Worm (Caenorhabditis elegans) whole organism, L2 larva: ENCODE measurements around the gene twk-16.
A peak's percentile ranks its signal among the peaks of the same experiment; 100 is the strongest.

Source experiments
- C34F6.9 ChIP-seq: fragments of 150-350 bp; optimal IDR thresholded peaks from 2 replicates; lab custom pipeline; 2014; ENCODE audit warnings: missing biosample characterization, missing genetic modification characterization
- F13H6.1 ChIP-seq: sonication (generic microtip); optimal IDR thresholded peaks from 2 replicates; lab custom pipeline; 2016; ENCODE audit warnings: missing genetic modification characterization, missing compliant biosample characterization
- R02D3.7 ChIP-seq: fragments of 150-350 bp; optimal IDR thresholded peaks from 2 replicates; lab custom pipeline; 2014; ENCODE audit warnings: missing biosample characterization, missing genetic modification characterization
- Y55F3AM.14 ChIP-seq: fragments of 200-800 bp; sonication (Bioruptor generic); optimal IDR thresholded peaks from 2 replicates; lab custom pipeline; 2018; ENCODE audit warnings: mild to moderate bottlenecking, missing genetic modification characterization, missing compliant biosample characterization
- ZK546.5 ChIP-seq: sonication (generic microtip); optimal IDR thresholded peaks from 2 replicates; lab custom pipeline; 2017; ENCODE audit warnings: missing biosample characterization, missing genetic modification characterization
- blmp-1 ChIP-seq: sonication (generic microtip); optimal IDR thresholded peaks from 2 replicates; lab custom pipeline; 2017; ENCODE audit warnings: missing genetic modification characterization, mild to moderate bottlenecking, missing compliant biosample characterization, antibody characterized with exemption, moderate library complexity; ENCODE audit not compliant: insufficient read depth
- ceh-16 ChIP-seq: fragments of 150-350 bp; optimal IDR thresholded peaks from 2 replicates; lab custom pipeline; 2014; ENCODE audit warnings: missing biosample characterization, missing genetic modification characterization
- ceh-82 ChIP-seq: fragments of 150-350 bp; optimal IDR thresholded peaks from 2 replicates; lab custom pipeline; 2014; ENCODE audit warnings: missing biosample characterization, missing genetic modification characterization
- crh-2 ChIP-seq: sonication (generic microtip); optimal IDR thresholded peaks from 2 replicates; lab custom pipeline; 2017; ENCODE audit warnings: missing biosample characterization, missing genetic modification characterization
- egl-27 ChIP-seq: sonication (generic microtip); optimal IDR thresholded peaks from 3 replicates; lab custom pipeline; 2017; ENCODE audit warnings: missing biosample characterization, missing genetic modification reagents, missing genetic modification characterization
- fos-1 ChIP-seq: fragments of 150-350 bp; optimal IDR thresholded peaks from 2 replicates; lab custom pipeline; 2014; ENCODE audit warnings: missing biosample characterization, missing genetic modification characterization
- lin-11 ChIP-seq: fragments of 150-350 bp; sonication (generic microtip); optimal IDR thresholded peaks from 2 replicates; lab custom pipeline; 2014; ENCODE audit warnings: missing biosample characterization, missing genetic modification characterization, inconsistent platforms, mixed read lengths
- lin-13 ChIP-seq: fragments of 150-350 bp; optimal IDR thresholded peaks from 2 replicates; lab custom pipeline; 2014; ENCODE audit warnings: missing biosample characterization, missing genetic modification reagents, missing genetic modification characterization
- lsy-2 ChIP-seq, 2 experiments: fragments of 150-350 bp in 1 of 2; sonication (generic microtip) in 1 of 2; optimal IDR thresholded peaks; 2 replicates each; lab custom pipeline; 2014 to 2017; ENCODE audit warnings: missing biosample characterization in 2 of 2, missing genetic modification characterization in 2 of 2
- mab-5 ChIP-seq: fragments of 150-350 bp; optimal IDR thresholded peaks from 2 replicates; lab custom pipeline; 2014; ENCODE audit warnings: missing biosample characterization, missing genetic modification characterization
- mbf-1 ChIP-seq: sonication (generic microtip); optimal IDR thresholded peaks from 2 replicates; lab custom pipeline; 2017; ENCODE audit warnings: missing biosample characterization, missing genetic modification characterization
- mdl-1 ChIP-seq, 2 experiments: fragments of 150-350 bp in 1 of 2; sonication (generic microtip) in 1 of 2; optimal IDR thresholded peaks; 2 replicates each; lab custom pipeline; 2017; ENCODE audit warnings: missing biosample characterization in 2 of 2, missing genetic modification characterization in 2 of 2
- nhr-10 ChIP-seq: sonication (generic microtip); optimal IDR thresholded peaks from 2 replicates; lab custom pipeline; 2017; ENCODE audit warnings: missing biosample characterization, missing genetic modification characterization
- nhr-12 ChIP-seq: fragments of 150-350 bp; optimal IDR thresholded peaks from 2 replicates; lab custom pipeline; 2014; ENCODE audit warnings: missing biosample characterization, missing genetic modification characterization
- nhr-129 ChIP-seq: fragments of 150-350 bp; optimal IDR thresholded peaks from 2 replicates; lab custom pipeline; 2014; ENCODE audit warnings: missing biosample characterization, missing genetic modification characterization
- nhr-21 ChIP-seq: fragments of 150-350 bp; optimal IDR thresholded peaks from 2 replicates; lab custom pipeline; 2014; ENCODE audit warnings: missing biosample characterization, missing genetic modification characterization
- nhr-25 ChIP-seq: fragments of 150-350 bp; sonication (generic microtip); optimal IDR thresholded peaks from 3 replicates; lab custom pipeline; 2014; ENCODE audit warnings: missing biosample characterization, missing genetic modification characterization
- peb-1 ChIP-seq: fragments of 150-350 bp; optimal IDR thresholded peaks from 2 replicates; lab custom pipeline; 2014; ENCODE audit warnings: missing biosample characterization, missing genetic modification characterization
- sem-4 ChIP-seq: fragments of 150-350 bp; optimal IDR thresholded peaks from 2 replicates; lab custom pipeline; 2014; ENCODE audit warnings: missing biosample characterization, missing genetic modification reagents, missing genetic modification characterization
- sma-3 ChIP-seq: sonication (generic microtip); optimal IDR thresholded peaks from 2 replicates; lab custom pipeline; 2016; ENCODE audit warnings: missing genetic modification reagents, missing genetic modification characterization, missing compliant biosample characterization
- sma-9 ChIP-seq, 2 experiments: fragments of 150-350 bp in 1 of 2; sonication (generic microtip) in 1 of 2; optimal IDR thresholded peaks; 2 replicates each; lab custom pipeline; 2014 to 2016; ENCODE audit warnings: missing genetic modification characterization in 2 of 2, mild to moderate bottlenecking in 1 of 2, missing biosample characterization in 1 of 2, missing compliant biosample characterization in 1 of 2, missing genetic modification reagents in 1 of 2, moderate library complexity in 1 of 2
- unc-55 ChIP-seq: fragments of 150-350 bp; sonication (generic microtip); optimal IDR thresholded peaks from 3 replicates; lab custom pipeline; 2014; ENCODE audit warnings: missing biosample characterization, missing genetic modification reagents, missing genetic modification characterization
- unc-62 ChIP-seq: fragments of 150-350 bp; optimal IDR thresholded peaks from 2 replicates; lab custom pipeline; 2014; ENCODE audit warnings: missing biosample characterization, missing genetic modification reagents, missing genetic modification characterization
- zag-1 ChIP-seq: fragments of 150-350 bp; optimal IDR thresholded peaks from 2 replicates; lab custom pipeline; 2014; ENCODE audit warnings: missing biosample characterization, missing genetic modification characterization
- ztf-1 ChIP-seq: fragments of 200-800 bp; sonication (Bioruptor generic); conservative IDR thresholded peaks from 2 replicates; pipeline ENCODE4 v1.3.6; 2022; ENCODE audit warnings: missing genetic modification characterization, missing compliant biosample characterization
- ztf-11 ChIP-seq: sonication (generic microtip); optimal IDR thresholded peaks from 2 replicates; lab custom pipeline; 2017; ENCODE audit warnings: missing biosample characterization, missing genetic modification characterization
- ztf-4 ChIP-seq: fragments of 150-350 bp; optimal IDR thresholded peaks from 2 replicates; lab custom pipeline; 2014; ENCODE audit warnings: missing biosample characterization, missing genetic modification characterization

Gene twk-16

DNA sequence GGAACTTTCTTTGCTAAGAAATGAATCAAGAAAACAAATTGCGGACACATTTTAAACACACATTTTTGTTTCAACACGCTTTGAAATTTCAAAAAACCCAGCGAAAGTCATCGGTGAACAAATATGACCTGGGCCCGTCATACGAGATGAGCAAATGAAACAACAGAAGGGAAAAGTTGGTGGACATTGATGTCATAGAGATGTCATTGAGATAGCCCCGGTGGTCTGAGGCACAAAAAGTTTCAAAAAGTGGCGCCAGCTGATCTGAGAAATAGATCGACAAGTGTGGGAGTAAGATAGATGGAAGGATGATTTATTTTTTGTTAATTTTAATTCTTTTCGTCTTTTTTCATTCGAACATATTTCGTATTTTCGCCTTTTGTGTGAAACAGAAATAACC, 32.2 kb upstream of the twk-16 start:
- TF ChIP-seq peb-1 (tag; lab: Kevin White, UChicago), result no peak
- no peak for TF ChIP-seq nhr-21 (tag; lab: Kevin White, UChicago)
- no peak for TF ChIP-seq sem-4 (tag; lab: Kevin White, UChicago)
- TF ChIP-seq unc-62 (GFP tag; lab: Kevin White, UChicago), result no peak
- no peak for TF ChIP-seq nhr-25
- TF ChIP-seq egl-27 (tag; lab: Kevin White, UChicago), result no peak
- TF ChIP-seq ztf-4, result no peak
- no peak for TF ChIP-seq Y55F3AM.14 (GFP tag; lab: Kevin White, UChicago)
- no peak for TF ChIP-seq ZK546.5 (tag; lab: Kevin White, UChicago)

DNA sequence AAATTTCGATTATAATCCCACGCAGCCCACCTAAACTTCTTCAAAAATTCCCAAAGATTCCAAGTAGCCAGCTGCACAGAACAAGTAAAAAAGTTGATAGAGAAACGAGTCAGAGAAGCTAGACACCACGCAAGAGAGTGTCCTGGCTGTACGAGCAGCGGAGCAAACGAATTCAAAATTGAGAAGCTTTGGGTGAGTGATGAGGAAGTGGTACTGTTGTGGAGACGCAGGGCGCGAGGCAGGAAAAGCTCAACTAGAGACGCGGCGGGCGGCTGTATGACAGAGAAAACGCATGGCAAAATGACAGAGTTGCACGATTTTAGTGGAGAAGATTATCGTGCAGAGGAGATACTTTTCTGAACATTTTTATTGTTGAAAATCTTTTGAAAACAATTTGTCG, 31.7 kb upstream of the twk-16 start:
- no peak for TF ChIP-seq ztf-11
- TF ChIP-seq egl-27 (tag; lab: Kevin White, UChicago), result peak; percentile 56
- peak; percentile 78 for TF ChIP-seq unc-55 (GFP tag; lab: Kevin White, UChicago)
- TF ChIP-seq mab-5 (tag; lab: Kevin White, UChicago), result peak; percentile 41
- no peak for TF ChIP-seq sma-3
- peak; percentile 78 for TF ChIP-seq nhr-129 (tag; lab: Kevin White, UChicago)
- TF ChIP-seq mbf-1 (tag; lab: Kevin White, UChicago), result no peak
- peak; percentile 37 to 46 for TF ChIP-seq mdl-1 (tag; optimal IDR thresholded peaks at IDR 0.05; lab: Kevin White, UChicago)
- TF ChIP-seq zag-1 (tag; lab: Kevin White, UChicago), result peak; percentile 28
- TF ChIP-seq fos-1 (tag; lab: Kevin White, UChicago), result peak; percentile 70
- peak; percentile 58 for TF ChIP-seq C34F6.9 (tag; lab: Kevin White, UChicago)
- no peak for TF ChIP-seq ceh-82 (tag; lab: Kevin White, UChicago)
- TF ChIP-seq ztf-4, result no peak
- TF ChIP-seq lin-11, result peak; percentile 47
- peak in 1 of 2 experiments; percentile 60 for TF ChIP-seq lsy-2 (tag; optimal IDR thresholded peaks at IDR 0.05; lab: Kevin White, UChicago)
- peak; percentile 76 for TF ChIP-seq F13H6.1 (tag; lab: Kevin White, UChicago)
- TF ChIP-seq sem-4 (tag; lab: Kevin White, UChicago), result peak; percentile 30
- TF ChIP-seq crh-2, result peak; percentile 49
- peak; percentile 61 for TF ChIP-seq sma-9 (GFP tag; optimal IDR thresholded peaks at IDR 0.05; lab: Kevin White, UChicago)
- no peak for TF ChIP-seq sma-9 (tag; optimal IDR thresholded peaks at IDR 0.05; lab: Kevin White, UChicago)

DNA sequence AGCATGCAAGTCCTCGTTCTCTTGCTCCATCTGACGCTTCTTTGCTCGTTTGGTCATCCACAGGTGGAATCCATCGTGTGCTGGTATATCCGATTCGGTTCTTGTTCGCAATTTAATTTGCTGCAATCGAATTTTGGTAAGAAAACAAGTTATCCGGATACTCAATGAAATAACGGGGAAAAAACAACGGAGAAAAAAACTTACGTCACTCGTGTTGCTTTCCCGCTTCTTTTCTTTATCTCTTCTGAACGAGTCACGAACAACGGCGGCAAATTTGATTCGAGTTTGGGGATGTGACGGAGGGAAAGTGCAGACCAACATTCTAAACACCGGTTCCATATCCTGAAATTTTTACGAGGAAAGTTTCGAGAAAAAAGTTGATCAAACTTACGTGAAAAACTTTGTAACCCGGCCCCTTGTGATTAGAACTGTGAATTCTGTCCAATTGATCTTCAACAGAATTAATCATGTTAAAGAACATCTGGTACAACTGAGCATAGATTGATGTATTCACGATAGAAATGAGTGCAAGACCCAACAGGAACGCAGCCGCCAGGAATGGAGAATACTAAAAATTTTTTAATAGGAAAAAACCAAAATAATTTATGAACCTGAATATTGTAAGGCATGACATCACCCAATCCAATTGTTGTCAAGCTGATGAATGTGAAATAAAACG, 29.5 kb upstream of the twk-16 start:
- TF ChIP-seq nhr-10 (tag; lab: Kevin White, UChicago) (no peak), unc-62 (GFP tag; lab: Kevin White, UChicago) (no peak), peb-1 (tag; lab: Kevin White, UChicago) (no peak), nhr-12 (tag; lab: Kevin White, UChicago) (no peak), ztf-4 (no peak), ztf-1 (no peak), lsy-2 (tag; optimal IDR thresholded peaks at IDR 0.05; lab: Kevin White, UChicago) (no peak), R02D3.7 (tag; lab: Kevin White, UChicago) (no peak), lin-13 (GFP tag; lab: Kevin White, UChicago) (no peak), nhr-25 (no peak), nhr-129 (tag; lab: Kevin White, UChicago) (no peak)

DNA sequence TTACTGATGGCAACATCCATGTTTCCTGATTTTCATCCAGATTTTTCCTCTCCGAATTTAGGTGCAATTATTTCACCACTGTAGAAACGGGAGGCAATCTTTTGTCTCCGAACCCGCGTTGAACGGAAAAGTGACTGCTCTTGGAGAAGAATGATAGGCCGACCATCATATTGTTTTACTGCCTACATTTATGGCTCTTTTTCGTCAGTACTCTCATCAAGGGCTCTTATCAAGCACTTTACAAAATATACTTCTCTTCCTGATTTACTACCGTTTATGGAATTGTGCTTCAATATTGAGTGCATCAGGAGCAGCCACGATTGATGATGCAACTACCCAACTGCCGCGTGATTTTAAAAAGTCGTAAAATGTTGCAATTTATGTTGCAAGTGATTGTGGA, 26.5 kb upstream of the twk-16 start:
- TF ChIP-seq ceh-16 (tag; lab: Kevin White, UChicago) (no peak), blmp-1 (no peak), nhr-10 (tag; lab: Kevin White, UChicago) (no peak), sma-9 (GFP tag; optimal IDR thresholded peaks at IDR 0.05; lab: Kevin White, UChicago) (peak; percentile 27), sma-9 (tag; optimal IDR thresholded peaks at IDR 0.05; lab: Kevin White, UChicago) (no peak), nhr-129 (tag; lab: Kevin White, UChicago) (no peak), sma-3 (no peak)

ce11 chrX:3054802-3055201, 26.1 kb upstream of the twk-16 start, which contains the start of gene twk-26:
Gene twk-26, minus strand, starts transcription at chrX:3054824.
- TF ChIP-seq fos-1 (tag; lab: Kevin White, UChicago) (peak; percentile 37), sma-9 (GFP tag; optimal IDR thresholded peaks at IDR 0.05; lab: Kevin White, UChicago) (peak; percentile 43), sma-9 (tag; optimal IDR thresholded peaks at IDR 0.05; lab: Kevin White, UChicago) (no peak), lsy-2 (tag; optimal IDR thresholded peaks at IDR 0.05; lab: Kevin White, UChicago) (no peak)
